Fruit fly (Drosophila melanogaster) whole organism, embryonic: ENCODE results near the gene her.

ENCODE experiments used
- CG10209 ChIP-seq: fragments of 200-800 bp; sonication (Bioruptor generic); optimal IDR thresholded peaks from 3 replicates; lab custom pipeline; 2017; ENCODE audit warnings: missing biosample characterization, mild to moderate bottlenecking, missing genetic modification characterization, missing genetic modification reagents
- CG10462 ChIP-seq: fragments of 200-800 bp; sonication (Bioruptor generic); optimal IDR thresholded peaks from 2 replicates; lab custom pipeline; 2016; ENCODE audit warnings: missing biosample characterization, missing genetic modification characterization
- CG10543 ChIP-seq: fragments of 200-800 bp; sonication (Bioruptor generic); optimal IDR thresholded peaks from 3 replicates; lab custom pipeline; 2017; ENCODE audit warnings: missing biosample characterization, mild to moderate bottlenecking, missing genetic modification characterization, moderate library complexity
- CG11085 ChIP-seq: fragments of 200-800 bp; sonication (Bioruptor generic); IDR thresholded peaks from 2 replicates; pipeline ENCODE4 v1.3.6; 2022; ENCODE audit warnings: missing biosample characterization, missing genetic modification characterization
- CG11695 ChIP-seq: fragments of 200-800 bp; sonication (Bioruptor generic); IDR thresholded peaks from 3 replicates; pipeline ENCODE4 v1.3.6; 2022; ENCODE audit warnings: missing biosample characterization, missing genetic modification characterization
- CG12155 ChIP-seq: fragments of 200-800 bp; sonication (Bioruptor generic); optimal IDR thresholded peaks from 3 replicates; lab custom pipeline; 2016; ENCODE audit warnings: missing biosample characterization, missing genetic modification characterization
- CG12744 ChIP-seq: fragments of 200-800 bp; sonication (Bioruptor generic); optimal IDR thresholded peaks from 2 replicates; lab custom pipeline; 2016; ENCODE audit warnings: missing biosample characterization, missing genetic modification characterization
- CG12769 ChIP-seq: fragments of 200-800 bp; sonication (Bioruptor generic); optimal IDR thresholded peaks from 2 replicates; lab custom pipeline; 2019; ENCODE audit warnings: missing biosample characterization, mild to moderate bottlenecking, missing genetic modification characterization, moderate library complexity
- CG12942 ChIP-seq: fragments of 200-800 bp; sonication (Bioruptor generic); optimal IDR thresholded peaks from 3 replicates; lab custom pipeline; 2016; ENCODE audit warnings: missing biosample characterization, missing genetic modification characterization
- CG15011 ChIP-seq: fragments of 200-800 bp; sonication (Bioruptor generic); optimal IDR thresholded peaks from 3 replicates; lab custom pipeline; 2018; ENCODE audit warnings: missing biosample characterization, mild to moderate bottlenecking, missing genetic modification characterization
- CG15696 ChIP-seq: fragments of 200-800 bp; sonication (Bioruptor generic); optimal IDR thresholded peaks from 2 replicates; lab custom pipeline; 2019; ENCODE audit warnings: missing biosample characterization, mild to moderate bottlenecking, missing genetic modification characterization, moderate library complexity
- CG1647 ChIP-seq: fragments of 200-800 bp; sonication (Bioruptor generic); optimal IDR thresholded peaks from 3 replicates; lab custom pipeline; 2016; ENCODE audit warnings: missing biosample characterization, missing genetic modification characterization
- CG16815 ChIP-seq: fragments of 200-800 bp; sonication (Bioruptor generic); optimal IDR thresholded peaks from 3 replicates; lab custom pipeline; 2017; ENCODE audit warnings: missing biosample characterization, mild to moderate bottlenecking, missing genetic modification characterization
- CG17829 ChIP-seq: fragments of 200-800 bp; optimal IDR thresholded peaks from 2 replicates; lab custom pipeline; 2019; ENCODE audit warnings: missing biosample characterization, mild to moderate bottlenecking, missing genetic modification characterization, moderate library complexity
- CG30403 ChIP-seq: fragments of 200-800 bp; sonication (Bioruptor generic); optimal IDR thresholded peaks from 3 replicates; lab custom pipeline; 2016; ENCODE audit warnings: missing biosample characterization, missing genetic modification characterization
- CG33213 ChIP-seq: fragments of 200-800 bp; sonication (Bioruptor generic); optimal IDR thresholded peaks from 3 replicates; lab custom pipeline; 2016; ENCODE audit warnings: missing biosample characterization, missing genetic modification characterization
- CG33557 ChIP-seq: fragments of 200-800 bp; sonication (Bioruptor generic); optimal IDR thresholded peaks from 2 replicates; lab custom pipeline; 2019; ENCODE audit warnings: missing biosample characterization, mild to moderate bottlenecking, missing genetic modification characterization, moderate library complexity
- CG34224 ChIP-seq: fragments of 200-800 bp; sonication (Bioruptor generic); IDR thresholded peaks from 3 replicates; pipeline ENCODE4 v1.3.6; 2022; ENCODE audit warnings: missing biosample characterization, missing genetic modification characterization; ENCODE audit not compliant: partially characterized antibody
- CG4730 ChIP-seq: fragments of 200-800 bp; sonication (Bioruptor generic); IDR thresholded peaks from 2 replicates; pipeline ENCODE4 v1.3.6; 2022; ENCODE audit warnings: missing biosample characterization, missing genetic modification characterization
- CG8281 ChIP-seq: fragments of 200-800 bp; sonication (Bioruptor generic); optimal IDR thresholded peaks from 2 replicates; lab custom pipeline; 2018; ENCODE audit warnings: missing biosample characterization, mild to moderate bottlenecking, missing genetic modification characterization, moderate library complexity
- CHES-1-like ChIP-seq: fragments of 200-800 bp; sonication (Bioruptor generic); optimal IDR thresholded peaks from 2 replicates; lab custom pipeline; 2016; ENCODE audit warnings: missing biosample characterization, missing genetic modification characterization
- Doc2 ChIP-seq: fragments of 200-800 bp; sonication (Bioruptor generic); IDR thresholded peaks from 2 replicates; pipeline ENCODE4 v1.3.6; 2022; ENCODE audit warnings: missing biosample characterization, missing genetic modification characterization
- Dref ChIP-seq: fragments of 200-800 bp; sonication (Bioruptor generic); IDR thresholded peaks from 2 replicates; pipeline ENCODE4 v1.3.6; 2022; ENCODE audit warnings: missing biosample characterization, missing genetic modification characterization
- Ets65A ChIP-seq: fragments of 200-800 bp; sonication (Bioruptor generic); peaks from one replicate; lab custom pipeline; 2016; ENCODE audit warnings: missing biosample characterization, missing genetic modification characterization
- Fer3 ChIP-seq: fragments of 200-800 bp; sonication (Bioruptor generic); optimal IDR thresholded peaks from 2 replicates; lab custom pipeline; 2018; ENCODE audit warnings: missing biosample characterization, mild to moderate bottlenecking, missing genetic modification characterization, moderate library complexity
- HLH4C ChIP-seq: fragments of 200-800 bp; sonication (Bioruptor generic); IDR thresholded peaks from 3 replicates; pipeline ENCODE4 v1.3.6; 2022; ENCODE audit warnings: missing biosample characterization, missing genetic modification characterization; ENCODE audit not compliant: partially characterized antibody
- Hr39 ChIP-seq: fragments of >200 bp; optimal IDR thresholded peaks from 2 replicates; lab custom pipeline; 2017
- Mad ChIP-seq: fragments of 200-800 bp; sonication (Bioruptor generic); optimal IDR thresholded peaks from 2 replicates; lab custom pipeline; 2016; ENCODE audit warnings: missing biosample characterization, missing genetic modification characterization
- Myb ChIP-seq: fragments of 200-800 bp; sonication (Bioruptor generic); optimal IDR thresholded peaks from 2 replicates; lab custom pipeline; 2016; ENCODE audit warnings: missing biosample characterization, missing genetic modification characterization
- NfI ChIP-seq: fragments of 200-800 bp; sonication (Bioruptor generic); optimal IDR thresholded peaks from 3 replicates; lab custom pipeline; 2018; ENCODE audit warnings: missing biosample characterization, mild to moderate bottlenecking, missing genetic modification characterization, moderate library complexity
- Ravus ChIP-seq: fragments of 200-800 bp; sonication (Bioruptor generic); IDR thresholded peaks from 2 replicates; pipeline ENCODE4 v1.3.6; 2022; ENCODE audit warnings: missing biosample characterization, missing genetic modification characterization
- Rfx ChIP-seq: fragments of 200-800 bp; sonication (Bioruptor generic); IDR thresholded peaks from 2 replicates; pipeline ENCODE4 v1.3.6; 2022; ENCODE audit warnings: missing biosample characterization, missing genetic modification characterization
- Spps ChIP-seq: fragments of 200-800 bp; sonication (Bioruptor generic); optimal IDR thresholded peaks from 2 replicates; lab custom pipeline; 2018; ENCODE audit warnings: missing biosample characterization, mild to moderate bottlenecking, missing genetic modification characterization
- Trl ChIP-seq, 3 experiments: fragments of >200 bp in 2 of 3; fragments of 200-800 bp in 1 of 3; sonication (Bioruptor generic) in 1 of 3; optimal IDR thresholded peaks; 2 replicates in 1 of 3; 3 replicates in 2 of 3; lab custom pipeline; 2016 to 2017; ENCODE audit warnings: missing biosample characterization in 1 of 3, missing genetic modification characterization in 1 of 3
- Vsx1 ChIP-seq: fragments of 200-800 bp; sonication (Bioruptor generic); optimal IDR thresholded peaks from 2 replicates; lab custom pipeline; 2017; ENCODE audit warnings: missing biosample characterization, mild to moderate bottlenecking, missing genetic modification characterization, missing genetic modification reagents
- cas ChIP-seq: fragments of 200-800 bp; sonication (Bioruptor generic); IDR thresholded peaks from 2 replicates; pipeline ENCODE4 v1.3.6; 2022; ENCODE audit warnings: missing biosample characterization, missing genetic modification characterization
- caup ChIP-seq: fragments of 200-800 bp; sonication (Bioruptor generic); optimal IDR thresholded peaks from 3 replicates; lab custom pipeline; 2017; ENCODE audit warnings: missing biosample characterization, mild to moderate bottlenecking, missing genetic modification characterization, moderate library complexity; ENCODE audit not compliant: severe bottlenecking
- dm ChIP-seq: fragments of 200-800 bp; sonication (Bioruptor generic); optimal IDR thresholded peaks from 3 replicates; lab custom pipeline; 2016; ENCODE audit warnings: missing biosample characterization, missing genetic modification characterization
- esg ChIP-seq: fragments of 200-800 bp; sonication (Bioruptor generic); conservative IDR thresholded peaks from 2 replicates; pipeline ENCODE4 v1.3.6; 2022; ENCODE audit warnings: missing biosample characterization, missing genetic modification characterization
- grn ChIP-seq: fragments of 200-800 bp; sonication (Bioruptor generic); optimal IDR thresholded peaks from 3 replicates; lab custom pipeline; 2017; ENCODE audit warnings: missing biosample characterization, missing genetic modification characterization
- hth ChIP-seq: fragments of >200 bp; optimal IDR thresholded peaks from 2 replicates; lab custom pipeline; 2017; ENCODE audit warnings: inconsistent platforms
- knrl ChIP-seq: fragments of 200-800 bp; sonication (Bioruptor generic); IDR thresholded peaks from 3 replicates; pipeline ENCODE4 v1.3.6; 2022; ENCODE audit warnings: missing biosample characterization, missing genetic modification characterization; ENCODE audit not compliant: partially characterized antibody
- prd ChIP-seq, 3 experiments: fragments of >200 bp in 2 of 3; fragments of 200-800 bp in 1 of 3; sonication (Bioruptor generic) in 1 of 3; optimal IDR thresholded peaks in 2 of 3; IDR thresholded peaks in 1 of 3; 2 replicates in 2 of 3; 3 replicates in 1 of 3; pipeline versions ENCODE4 v1.3.6 to Lab custom; 2017 to 2022; ENCODE audit warnings: missing biosample characterization in 1 of 3, missing genetic modification characterization in 1 of 3
- ro ChIP-seq: fragments of 200-800 bp; sonication (Bioruptor generic); IDR thresholded peaks from 2 replicates; pipeline ENCODE4 v1.3.6; 2022; ENCODE audit warnings: missing biosample characterization, missing genetic modification characterization
- row ChIP-seq: fragments of 200-800 bp; sonication (Bioruptor generic); IDR thresholded peaks from 3 replicates; pipeline ENCODE4 v1.3.6; 2022; ENCODE audit warnings: missing biosample characterization, missing genetic modification characterization
- shn ChIP-seq: fragments of 200-800 bp; sonication (Bioruptor generic); optimal IDR thresholded peaks from 3 replicates; lab custom pipeline; 2016; ENCODE audit warnings: missing biosample characterization, missing genetic modification characterization
- sug ChIP-seq: fragments of 200-800 bp; optimal IDR thresholded peaks from 2 replicates; lab custom pipeline; 2019; ENCODE audit warnings: missing biosample characterization, mild to moderate bottlenecking, missing genetic modification characterization, moderate library complexity
- trh ChIP-seq: fragments of 200-800 bp; sonication (Bioruptor generic); optimal IDR thresholded peaks from 2 replicates; lab custom pipeline; 2016; ENCODE audit warnings: missing biosample characterization, missing genetic modification characterization
- vvl ChIP-seq: fragments of 200-800 bp; sonication (Bioruptor generic); IDR thresholded peaks from 2 replicates; pipeline ENCODE4 v1.3.6; 2022; ENCODE audit warnings: missing biosample characterization, missing genetic modification characterization
- wdn ChIP-seq: fragments of 200-800 bp; sonication (Bioruptor generic); IDR thresholded peaks from 2 replicates; pipeline ENCODE4 v1.3.6; 2022; ENCODE audit warnings: missing biosample characterization, missing genetic modification characterization
- zfh1 ChIP-seq: fragments of 200-800 bp; sonication (Bioruptor generic); IDR thresholded peaks from 3 replicates; pipeline ENCODE4 v1.3.6; 2022; ENCODE audit warnings: missing biosample characterization, missing genetic modification characterization

The her gene

DNA sequence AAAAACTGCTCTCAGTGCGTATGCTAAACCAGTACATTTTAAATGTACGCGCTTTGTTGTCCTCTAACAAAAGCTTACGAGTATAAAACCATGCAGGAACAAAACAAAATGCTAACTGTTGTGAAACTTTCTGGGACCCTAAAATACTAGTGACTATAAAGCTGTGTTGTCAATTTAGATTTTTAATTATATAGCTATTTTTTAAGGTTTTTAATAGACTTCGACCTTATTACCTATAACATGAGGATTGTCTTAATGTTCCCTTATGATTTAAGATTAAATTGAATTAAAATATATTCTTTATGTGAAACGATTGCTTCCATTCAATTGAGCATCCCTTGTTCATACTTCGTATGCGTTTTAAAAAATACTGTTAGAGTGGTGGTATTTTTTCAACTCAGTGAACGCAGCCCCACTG lies 20.3 kb upstream of the her start (continued):
- TF ChIP-seq CG34224: no peak
- no peak for TF ChIP-seq sug
- TF ChIP-seq CG16815: peak; percentile 58
- peak; percentile 43 for TF ChIP-seq Ravus (GFP tag; lab: Robert Waterston, UW)
- TF ChIP-seq prd (optimal IDR thresholded peaks at IDR 0.05; lab: Kevin White, UChicago): no peak
- TF ChIP-seq prd (GFP tag; IDR thresholded peaks at IDR 0.05; lab: Robert Waterston, UW): peak; percentile 90
- no peak for TF ChIP-seq CG15011
- peak; percentile 70 for TF ChIP-seq CG12155 (GFP tag; lab: Kevin White, UChicago)
- TF ChIP-seq Rfx: peak; percentile 79; the same call in 1 of the 2 replicates
- no peak for TF ChIP-seq knrl (GFP tag; lab: Robert Waterston, UW)
- TF ChIP-seq CG10462 (GFP tag; lab: Kevin White, UChicago): peak; percentile 10
- peak; percentile 92 for TF ChIP-seq Ets65A (GFP tag; lab: Kevin White, UChicago)
- TF ChIP-seq CG12769 (tag; lab: Kevin White, UChicago): no peak
- TF ChIP-seq CG30403 (GFP tag; lab: Kevin White, UChicago): peak; percentile 76
- no peak for TF ChIP-seq ro (GFP tag; lab: Robert Waterston, UW)
- TF ChIP-seq hth (lab: Kevin White, UChicago): no peak
- peak; percentile 9 for TF ChIP-seq dm
- TF ChIP-seq Fer3 (tag; lab: Kevin White, UChicago): peak; percentile 61
- no peak for TF ChIP-seq HLH4C (GFP tag; lab: Robert Waterston, UW)
- peak; percentile 35 for TF ChIP-seq Spps (tag; lab: Kevin White, UChicago)
- no peak for TF ChIP-seq CG8281 (tag; lab: Kevin White, UChicago)
- peak; percentile 62; the same call in 1 of the 2 replicates for TF ChIP-seq wdn (GFP tag; lab: Robert Waterston, UW)
- peak; percentile 53 for TF ChIP-seq shn (GFP tag; lab: Kevin White, UChicago)
- TF ChIP-seq CG11695 (GFP tag; lab: Robert Waterston, UW): peak; percentile 56; the same call in 1 of the 3 replicates
- peak; percentile 35; the same call in 1 of the 2 replicates for TF ChIP-seq Dref
- peak; percentile 54 for TF ChIP-seq CHES-1-like
- TF ChIP-seq CG10209: peak; percentile 51
- TF ChIP-seq trh (GFP tag; lab: Kevin White, UChicago): no peak
- TF ChIP-seq CG33213: peak; percentile 46
- TF ChIP-seq CG15696 (tag; lab: Kevin White, UChicago): peak; percentile 55
- peak; percentile 54; the same call in 1 of the 2 replicates for TF ChIP-seq CG4730 (GFP tag; lab: Robert Waterston, UW)
- peak; percentile 78 for TF ChIP-seq CG11085 (GFP tag; lab: Robert Waterston, UW)
- peak; percentile 56; the same call in 1 of the 2 replicates for TF ChIP-seq cas
- TF ChIP-seq Hr39 (lab: Kevin White, UChicago): no peak
- peak; percentile 42 for TF ChIP-seq CG33557 (GFP tag; lab: Kevin White, UChicago)
- TF ChIP-seq grn: no peak
- no peak for TF ChIP-seq Trl (optimal IDR thresholded peaks at IDR 0.05; lab: Kevin White, UChicago)
- peak; percentile 15 for TF ChIP-seq Trl (GFP tag; optimal IDR thresholded peaks at IDR 0.05; lab: Kevin White, UChicago)
- TF ChIP-seq CG12942 (GFP tag; lab: Kevin White, UChicago): peak; percentile 26
- peak; percentile 51 for TF ChIP-seq NfI (GFP tag; lab: Kevin White, UChicago)
- TF ChIP-seq zfh1 (GFP tag; lab: Robert Waterston, UW): peak; percentile 74; the same call in 2 of the 3 replicates
- TF ChIP-seq CG12744 (GFP tag; lab: Kevin White, UChicago): peak; percentile 36
- TF ChIP-seq esg (GFP tag; lab: Robert Waterston, UW): peak; percentile 77
- TF ChIP-seq caup (GFP tag; lab: Kevin White, UChicago): no peak
- TF ChIP-seq vvl (GFP tag; lab: Robert Waterston, UW): peak; percentile 79
- TF ChIP-seq row: peak; percentile 92
- TF ChIP-seq CG17829 (tag; lab: Kevin White, UChicago): peak; percentile 82
- TF ChIP-seq Myb (GFP tag; lab: Kevin White, UChicago): peak; percentile 76
- no peak for TF ChIP-seq CG10543 (GFP tag; lab: Kevin White, UChicago)
- no peak for TF ChIP-seq Doc2 (GFP tag; lab: Robert Waterston, UW)
- TF ChIP-seq Mad: peak; percentile 14
- TF ChIP-seq Vsx1 (GFP tag; lab: Kevin White, UChicago): no peak
- TF ChIP-seq CG1647 (GFP tag; lab: Kevin White, UChicago): peak; percentile 34
